Worm (Caenorhabditis elegans) whole organism, L2 larva: ENCODE results near the gene T24E12.10.

ENCODE experiments used
- ama-1 ChIP-seq: fragments of 150-350 bp; optimal IDR thresholded peaks from 2 replicates; lab custom pipeline; 2018; ENCODE audit warnings: inconsistent platforms
- elt-3 ChIP-seq: sonication (generic microtip); optimal IDR thresholded peaks from 2 replicates; lab custom pipeline; 2017; ENCODE audit warnings: missing biosample characterization, missing genetic modification characterization
- fos-1 ChIP-seq: fragments of 150-350 bp; optimal IDR thresholded peaks from 2 replicates; lab custom pipeline; 2014; ENCODE audit warnings: missing biosample characterization, missing genetic modification characterization
- lin-13 ChIP-seq: fragments of 150-350 bp; optimal IDR thresholded peaks from 2 replicates; lab custom pipeline; 2014; ENCODE audit warnings: missing biosample characterization, missing genetic modification reagents, missing genetic modification characterization
- lin-39 ChIP-seq: fragments of 150-350 bp; optimal IDR thresholded peaks from 2 replicates; lab custom pipeline; 2014; ENCODE audit warnings: missing biosample characterization, missing genetic modification reagents, missing genetic modification characterization
- nhr-23 ChIP-seq: fragments of 150-350 bp; optimal IDR thresholded peaks from 2 replicates; lab custom pipeline; 2014; ENCODE audit warnings: missing biosample characterization, missing genetic modification reagents, missing genetic modification characterization
- snpc-4 ChIP-seq: fragments of 150-350 bp; optimal IDR thresholded peaks from 2 replicates; lab custom pipeline; 2014; ENCODE audit warnings: missing biosample characterization, missing genetic modification characterization
- unc-39 ChIP-seq: fragments of 150-350 bp; optimal IDR thresholded peaks from 2 replicates; lab custom pipeline; 2014; ENCODE audit warnings: missing biosample characterization, missing genetic modification characterization
- unc-55 ChIP-seq: fragments of 150-350 bp; sonication (generic microtip); optimal IDR thresholded peaks from 3 replicates; lab custom pipeline; 2014; ENCODE audit warnings: missing biosample characterization, missing genetic modification reagents, missing genetic modification characterization
- unc-62 ChIP-seq: fragments of 150-350 bp; optimal IDR thresholded peaks from 2 replicates; lab custom pipeline; 2014; ENCODE audit warnings: missing biosample characterization, missing genetic modification reagents, missing genetic modification characterization

DNA sequence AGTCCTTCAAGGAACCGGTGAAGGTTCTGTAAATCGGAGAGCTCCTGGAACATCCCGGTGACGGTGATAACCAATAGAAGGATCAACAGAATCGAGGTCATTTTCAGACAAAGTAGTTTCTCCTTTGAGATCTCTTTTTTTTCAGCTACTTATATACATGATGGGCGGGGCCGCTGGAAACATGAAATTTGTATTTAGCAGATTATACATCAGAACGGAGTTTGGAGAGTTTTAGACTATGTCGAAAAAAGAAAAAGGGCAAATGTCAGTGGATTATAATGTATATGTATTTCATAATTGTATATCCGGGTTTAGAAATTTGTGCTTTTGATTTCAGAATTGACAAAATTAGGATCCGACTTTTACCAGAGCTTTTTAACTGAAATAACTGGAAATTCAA, 30.2 kb upstream of the T24E12.10 start, which contains the start of gene ins-32:
- TF ChIP-seq lin-39 (no peak), unc-39 (tag; lab: Kevin White, UChicago) (no peak), lin-13 (no peak), unc-55 (GFP tag; lab: Kevin White, UChicago) (no peak), ama-1 (lab: Kevin White, UChicago) (no peak), snpc-4 (tag; lab: Kevin White, UChicago) (no peak), nhr-23 (no peak), fos-1 (no peak), unc-62 (no peak), elt-3 (tag; lab: Kevin White, UChicago) (no peak)
